Worm (Caenorhabditis elegans) whole organism, midembryonic: ENCODE results near the gene ZK829.9.

ENCODE experiments used
- T22C8.4 ChIP-seq: fragments of 200-800 bp; sonication (Bioruptor generic); IDR thresholded peaks from 2 replicates; pipeline ENCODE4 v1.3.6; 2022; ENCODE audit warnings: missing genetic modification characterization, missing compliant biosample characterization
- cog-1 ChIP-seq: sonication (generic microtip); optimal IDR thresholded peaks from 2 replicates; lab custom pipeline; 2016; ENCODE audit warnings: missing genetic modification characterization, missing compliant biosample characterization
- flt-1 ChIP-seq: fragments of 200-800 bp; sonication (Bioruptor generic); IDR thresholded peaks from 2 replicates; pipeline ENCODE4 v1.3.6; 2022; ENCODE audit warnings: missing genetic modification characterization, missing compliant biosample characterization
- klf-2 ChIP-seq: fragments of 200-800 bp; sonication (Bioruptor generic); conservative IDR thresholded peaks from 2 replicates; pipeline ENCODE4 v1.3.6; 2022; ENCODE audit warnings: missing genetic modification reagents, missing genetic modification characterization, missing compliant biosample characterization
- med-1 ChIP-seq: sonication (generic microtip); optimal IDR thresholded peaks from 2 replicates; lab custom pipeline; 2017; ENCODE audit warnings: missing genetic modification characterization, mild to moderate bottlenecking, missing compliant biosample characterization, antibody characterized with exemption, missing genetic modification reagents; ENCODE audit not compliant: insufficient read depth
- ref-1 ChIP-seq: fragments of 200-800 bp; sonication (Bioruptor generic); conservative IDR thresholded peaks from 2 replicates; pipeline ENCODE4 v1.3.6; 2022; ENCODE audit warnings: missing genetic modification reagents, missing genetic modification characterization, missing compliant biosample characterization
- tab-1 ChIP-seq: fragments of 200-800 bp; sonication (Bioruptor generic); IDR thresholded peaks from 2 replicates; pipeline ENCODE4 v1.3.6; 2022; ENCODE audit warnings: missing genetic modification characterization, missing compliant biosample characterization
- ztf-23 ChIP-seq: fragments of 200-800 bp; sonication (Bioruptor generic); IDR thresholded peaks from 2 replicates; pipeline ENCODE4 v1.3.6; 2022; ENCODE audit warnings: missing genetic modification reagents, missing genetic modification characterization, missing compliant biosample characterization
- ztf-29 ChIP-seq: fragments of 200-800 bp; sonication (Bioruptor generic); IDR thresholded peaks from 2 replicates; pipeline ENCODE4 v1.3.6; 2022; ENCODE audit warnings: missing genetic modification reagents, missing genetic modification characterization, missing compliant biosample characterization

ZK829.9 gene

DNA sequence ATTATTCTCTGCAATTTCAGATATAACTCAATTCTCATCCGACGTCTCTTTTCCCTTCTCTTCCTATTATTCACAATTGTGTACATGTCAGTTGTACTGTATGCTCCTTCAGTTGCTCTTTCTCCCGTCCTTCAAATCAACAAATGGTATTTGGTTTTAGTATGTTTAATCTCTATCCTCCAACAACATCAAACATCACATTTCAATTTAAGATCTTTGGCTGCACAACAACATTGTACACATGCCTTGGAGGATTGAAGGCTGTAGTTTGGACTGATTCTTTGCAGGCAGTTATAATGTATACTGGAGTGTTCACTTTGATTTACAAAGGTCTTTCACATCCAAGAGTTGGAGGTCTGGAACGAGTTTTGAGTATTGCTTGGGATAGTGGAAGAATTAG lies 31.8 kb upstream of the ZK829.9 start:
- no peak for TF ChIP-seq ref-1 (GFP tag; lab: Robert Waterston, UW)
- no peak for TF ChIP-seq ztf-23 (GFP tag; lab: Robert Waterston, UW)
- no peak for TF ChIP-seq ztf-29 (GFP tag; lab: Robert Waterston, UW)
- no peak for TF ChIP-seq med-1
- TF ChIP-seq cog-1 (tag; lab: Kevin White, UChicago) = no peak
- TF ChIP-seq flt-1 (GFP tag; lab: Robert Waterston, UW) = no peak

DNA sequence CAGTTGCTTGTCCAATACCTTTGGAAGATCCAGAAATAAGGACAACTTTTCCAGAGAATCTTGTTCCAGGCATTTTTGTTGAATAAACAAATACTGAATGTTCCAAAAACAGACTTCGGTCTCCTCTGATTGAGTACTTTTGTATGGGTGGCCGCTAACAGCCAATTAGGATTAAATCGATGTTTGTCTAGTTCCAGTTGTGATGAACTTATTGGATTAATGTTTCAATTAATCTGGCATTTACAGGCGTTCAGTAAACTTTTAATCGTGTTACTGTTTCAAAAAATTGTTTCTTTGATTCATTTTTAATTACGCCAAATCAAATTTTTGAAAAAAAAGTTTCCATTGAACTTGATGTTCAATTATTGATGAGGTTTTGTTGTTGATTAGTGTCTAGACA lies 28.0 kb upstream of the ZK829.9 start, which contains the start of gene ZK829.1:
Gene ZK829.1, minus strand, starts transcription at position 101 of the 400 bp plus-strand sequence.
- TF ChIP-seq ztf-29 (GFP tag; lab: Robert Waterston, UW) (no peak), cog-1 (tag; lab: Kevin White, UChicago) (no peak), med-1 (no peak), klf-2 (GFP tag; lab: Robert Waterston, UW) (no peak), T22C8.4 (GFP tag; lab: Robert Waterston, UW) (no peak), ref-1 (GFP tag; lab: Robert Waterston, UW) (no peak), tab-1 (GFP tag; lab: Robert Waterston, UW) (no peak), flt-1 (GFP tag; lab: Robert Waterston, UW) (no peak), ztf-23 (GFP tag; lab: Robert Waterston, UW) (no peak)

- TF ChIP-seq med-1 (no peak), flt-1 (GFP tag; lab: Robert Waterston, UW) (no peak), tab-1 (GFP tag; lab: Robert Waterston, UW) (no peak), ref-1 (GFP tag; lab: Robert Waterston, UW) (no peak), cog-1 (tag; lab: Kevin White, UChicago) (no peak), klf-2 (GFP tag; lab: Robert Waterston, UW) (no peak), ztf-29 (GFP tag; lab: Robert Waterston, UW) (no peak)
Measured at ce11 chrIV:11945621-11946020, 24.7 kb upstream of the ZK829.9 start, which contains the start of gene ZK829.3. ZK829.3 (minus strand) TSS chrIV:11945721.

DNA sequence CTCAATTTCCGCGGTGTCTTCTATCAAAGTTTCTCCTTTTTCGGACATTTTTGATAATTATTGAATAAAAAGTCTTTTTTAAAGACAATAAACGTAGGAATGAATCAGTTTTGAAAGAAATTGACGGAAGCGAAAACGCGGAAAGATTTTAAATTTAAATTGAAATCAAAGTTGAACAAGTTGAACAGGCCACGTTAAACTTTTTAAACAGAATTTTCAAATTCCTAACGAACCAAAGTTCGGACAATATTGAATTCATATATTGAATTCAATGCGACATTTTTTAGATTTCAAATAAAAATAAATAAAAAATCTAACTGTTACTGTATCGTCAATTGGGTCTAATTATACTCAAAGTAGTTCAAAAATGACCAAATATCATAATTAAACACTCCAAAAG lies 20.6 kb upstream of the ZK829.9 start, which contains the start of gene hdl-1:
Gene hdl-1, minus strand, starts transcription at position 101 of the 400 bp plus-strand sequence.
- TF ChIP-seq ztf-29 (GFP tag; lab: Robert Waterston, UW) (no peak), T22C8.4 (GFP tag; lab: Robert Waterston, UW) (no peak), cog-1 (tag; lab: Kevin White, UChicago) (no peak), tab-1 (GFP tag; lab: Robert Waterston, UW) (no peak), klf-2 (GFP tag; lab: Robert Waterston, UW) (no peak), flt-1 (GFP tag; lab: Robert Waterston, UW) (no peak), med-1 (no peak), ztf-23 (GFP tag; lab: Robert Waterston, UW) (no peak), ref-1 (GFP tag; lab: Robert Waterston, UW) (no peak)

DNA sequence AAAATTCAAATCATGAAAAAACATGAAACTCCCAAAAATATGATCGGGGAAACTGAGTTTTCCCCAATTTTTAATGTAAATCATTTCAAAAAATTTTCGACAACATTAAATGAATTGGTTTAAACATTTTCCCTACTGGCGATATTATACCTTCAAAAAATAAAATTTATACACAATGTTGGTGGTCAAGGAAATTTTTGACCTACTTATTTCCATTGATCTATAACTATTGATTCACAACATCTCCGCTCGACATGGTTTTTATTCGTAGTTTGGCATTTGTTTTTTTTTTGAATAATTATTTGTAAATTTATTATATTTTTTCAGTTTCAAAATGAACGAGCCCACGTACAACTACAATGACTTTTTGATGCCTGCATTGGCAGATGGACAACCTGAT lies 20.1 kb upstream of the ZK829.9 start, which contains the start of gene tbx-36:
Gene tbx-36, plus strand, starts transcription at position 301 of the 400 bp plus-strand sequence.
- TF ChIP-seq ztf-29 (GFP tag; lab: Robert Waterston, UW) (no peak), ref-1 (GFP tag; lab: Robert Waterston, UW) (no peak), ztf-23 (GFP tag; lab: Robert Waterston, UW) (no peak), T22C8.4 (GFP tag; lab: Robert Waterston, UW) (no peak), klf-2 (GFP tag; lab: Robert Waterston, UW) (no peak), flt-1 (GFP tag; lab: Robert Waterston, UW) (no peak), cog-1 (tag; lab: Kevin White, UChicago) (no peak), med-1 (no peak), tab-1 (GFP tag; lab: Robert Waterston, UW) (no peak)

DNA sequence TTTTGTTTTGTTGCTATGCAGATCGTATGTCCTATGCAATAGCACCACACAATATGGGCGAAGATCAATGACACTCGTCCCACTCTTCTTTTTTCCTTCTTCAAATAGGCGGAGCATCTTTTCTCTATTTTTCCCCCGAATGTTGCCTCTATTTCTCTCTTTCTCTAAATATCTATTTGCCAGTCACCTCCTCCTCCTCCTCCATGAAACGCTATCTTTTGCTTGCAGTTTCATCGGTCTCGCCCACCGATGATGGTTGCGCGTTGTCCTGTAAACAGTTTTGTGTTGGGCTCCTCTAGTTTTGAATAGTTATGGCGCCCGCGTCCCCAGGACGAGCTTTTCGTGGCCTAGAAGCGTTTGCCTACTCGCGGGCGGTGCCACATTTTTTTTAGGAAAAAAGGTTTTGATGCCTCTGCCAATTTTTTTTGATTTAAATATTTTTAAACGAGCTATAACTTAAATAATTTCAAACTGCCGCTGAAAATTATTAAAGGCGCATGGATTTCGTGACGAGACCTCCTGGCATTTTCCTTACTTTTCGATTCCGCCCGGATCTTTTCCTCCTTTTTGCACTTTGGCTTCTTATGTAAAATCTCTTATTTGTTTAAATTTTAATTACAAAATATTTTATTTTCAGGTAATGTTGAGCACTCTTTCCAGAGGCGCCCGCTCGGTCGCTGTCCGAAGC lies 17.6 kb upstream of the ZK829.9 start, which contains the start of gene gdh-1:
Gene gdh-1, plus strand, starts transcription at position 638 of the 688 bp plus-strand sequence.
- no peak for TF ChIP-seq ztf-29 (GFP tag; lab: Robert Waterston, UW)
- TF ChIP-seq med-1 = no peak
- no peak for TF ChIP-seq ztf-23 (GFP tag; lab: Robert Waterston, UW)
- TF ChIP-seq ref-1 (GFP tag; lab: Robert Waterston, UW) = no peak
- no peak for TF ChIP-seq flt-1 (GFP tag; lab: Robert Waterston, UW)
- no peak for TF ChIP-seq klf-2 (GFP tag; lab: Robert Waterston, UW)
- TF ChIP-seq cog-1 (tag; lab: Kevin White, UChicago) = no peak
- no peak for TF ChIP-seq T22C8.4 (GFP tag; lab: Robert Waterston, UW)
- no peak for TF ChIP-seq tab-1 (GFP tag; lab: Robert Waterston, UW)

DNA sequence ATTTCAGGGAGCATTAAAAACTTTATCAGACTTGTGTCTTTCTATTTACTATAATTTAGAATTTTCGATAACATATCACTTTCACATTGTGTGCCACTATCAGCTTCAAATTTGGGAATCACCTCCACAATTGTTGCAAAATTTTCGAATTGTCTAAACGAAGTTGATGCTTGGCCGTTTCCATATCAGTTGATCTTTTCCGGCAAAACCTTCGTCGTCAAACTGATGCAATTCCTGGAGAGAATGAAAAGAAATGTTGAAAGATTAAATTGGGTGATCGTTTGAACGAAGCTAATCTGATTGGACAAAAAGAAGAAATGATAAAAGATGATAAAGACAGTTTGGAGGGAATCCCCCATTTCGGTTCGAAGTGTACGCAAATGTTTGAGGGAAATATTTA lies 14.7 kb upstream of the ZK829.9 start:
- no peak for TF ChIP-seq ztf-29 (GFP tag; lab: Robert Waterston, UW)
- TF ChIP-seq flt-1 (GFP tag; lab: Robert Waterston, UW) = no peak
- no peak for TF ChIP-seq T22C8.4 (GFP tag; lab: Robert Waterston, UW)
- TF ChIP-seq klf-2 (GFP tag; lab: Robert Waterston, UW) = no peak
- no peak for TF ChIP-seq tab-1 (GFP tag; lab: Robert Waterston, UW)
- TF ChIP-seq ref-1 (GFP tag; lab: Robert Waterston, UW) = no peak
- no peak for TF ChIP-seq ztf-23 (GFP tag; lab: Robert Waterston, UW)
- no peak for TF ChIP-seq med-1
- no peak for TF ChIP-seq cog-1 (tag; lab: Kevin White, UChicago)

DNA sequence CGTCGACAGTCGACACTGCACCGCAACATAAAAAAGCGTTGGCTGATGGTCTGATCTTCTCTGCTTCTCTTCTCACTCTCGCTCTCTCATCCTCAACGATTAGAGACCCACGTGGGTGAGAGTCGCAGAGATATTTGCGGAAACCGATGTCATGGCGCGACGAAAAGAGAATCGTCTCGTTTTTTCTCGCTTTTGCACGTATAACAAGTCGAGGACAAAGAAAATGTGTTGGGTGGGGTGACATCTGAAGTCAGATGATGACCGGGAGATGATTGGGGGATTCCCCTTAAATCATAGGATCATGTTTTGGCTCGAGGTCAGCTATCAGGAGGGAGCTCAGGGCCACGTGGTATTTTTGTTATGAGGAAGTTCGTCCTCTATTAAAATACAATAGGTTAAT lies 13.9 kb upstream of the ZK829.9 start:
- TF ChIP-seq tab-1 (GFP tag; lab: Robert Waterston, UW) (no peak), med-1 (no peak), ztf-29 (GFP tag; lab: Robert Waterston, UW) (no peak), cog-1 (tag; lab: Kevin White, UChicago) (no peak), flt-1 (GFP tag; lab: Robert Waterston, UW) (no peak)

- TF ChIP-seq med-1 (no peak), ztf-29 (GFP tag; lab: Robert Waterston, UW) (no peak), ref-1 (GFP tag; lab: Robert Waterston, UW) (no peak), tab-1 (GFP tag; lab: Robert Waterston, UW) (no peak), cog-1 (tag; lab: Kevin White, UChicago) (no peak), ztf-23 (GFP tag; lab: Robert Waterston, UW) (no peak), klf-2 (GFP tag; lab: Robert Waterston, UW) (no peak), flt-1 (GFP tag; lab: Robert Waterston, UW) (no peak)
Measured at ce11 chrIV:11957074-11957473, 13.3 kb upstream of the ZK829.9 start.
